Fruit fly (Drosophila melanogaster) whole organism, embryonic: ENCODE results near the gene CG11342.

ENCODE experiments used
- CG10543 ChIP-seq: fragments of 200-800 bp; sonication (Bioruptor generic); optimal IDR thresholded peaks from 3 replicates; lab custom pipeline; 2017; ENCODE audit warnings: missing biosample characterization, mild to moderate bottlenecking, missing genetic modification characterization, moderate library complexity
- CG12299 ChIP-seq: fragments of 200-800 bp; sonication (Bioruptor generic); optimal IDR thresholded peaks from 2 replicates; lab custom pipeline; 2018; ENCODE audit warnings: missing biosample characterization, mild to moderate bottlenecking, missing genetic modification characterization
- CG14441 ChIP-seq: fragments of 200-800 bp; sonication (Bioruptor generic); IDR thresholded peaks from 2 replicates; pipeline ENCODE4 v1.3.6; 2022; ENCODE audit warnings: missing biosample characterization, missing genetic modification characterization
- CG1529 ChIP-seq: fragments of 200-800 bp; sonication (Bioruptor generic); optimal IDR thresholded peaks from 3 replicates; lab custom pipeline; 2018; ENCODE audit warnings: missing biosample characterization, missing genetic modification characterization
- CG15696 ChIP-seq: fragments of 200-800 bp; sonication (Bioruptor generic); optimal IDR thresholded peaks from 2 replicates; lab custom pipeline; 2019; ENCODE audit warnings: missing biosample characterization, mild to moderate bottlenecking, missing genetic modification characterization, moderate library complexity
- CG17359 ChIP-seq: fragments of 200-800 bp; sonication (Bioruptor generic); optimal IDR thresholded peaks from 3 replicates; lab custom pipeline; 2018; ENCODE audit warnings: missing biosample characterization, mild to moderate bottlenecking, missing genetic modification characterization, moderate library complexity
- CG17912 ChIP-seq: fragments of 200-800 bp; sonication (Bioruptor generic); optimal IDR thresholded peaks from 2 replicates; lab custom pipeline; 2018; ENCODE audit warnings: missing biosample characterization, mild to moderate bottlenecking, missing genetic modification characterization
- CG18011 ChIP-seq: fragments of 200-800 bp; sonication (Bioruptor generic); optimal IDR thresholded peaks from 2 replicates; lab custom pipeline; 2017; ENCODE audit warnings: missing biosample characterization, missing genetic modification characterization, mild to moderate bottlenecking, moderate library complexity, missing genotype
- CG1832 ChIP-seq: fragments of 200-800 bp; sonication (Bioruptor generic); optimal IDR thresholded peaks from 2 replicates; lab custom pipeline; 2017; ENCODE audit warnings: missing biosample characterization, mild to moderate bottlenecking, missing genetic modification characterization, inconsistent platforms
- CG2199 ChIP-seq: fragments of 200-800 bp; sonication (Bioruptor generic); IDR thresholded peaks from 3 replicates; pipeline ENCODE4 v1.3.6; 2022; ENCODE audit warnings: missing biosample characterization, missing genetic modification characterization
- CG31441 ChIP-seq: fragments of 200-800 bp; sonication (Bioruptor generic); IDR thresholded peaks from 2 replicates; pipeline ENCODE4 v1.3.6; 2022; ENCODE audit warnings: missing biosample characterization, missing genetic modification characterization
- CG34224 ChIP-seq: fragments of 200-800 bp; sonication (Bioruptor generic); IDR thresholded peaks from 3 replicates; pipeline ENCODE4 v1.3.6; 2022; ENCODE audit warnings: missing biosample characterization, missing genetic modification characterization; ENCODE audit not compliant: partially characterized antibody
- CG4730 ChIP-seq: fragments of 200-800 bp; sonication (Bioruptor generic); IDR thresholded peaks from 2 replicates; pipeline ENCODE4 v1.3.6; 2022; ENCODE audit warnings: missing biosample characterization, missing genetic modification characterization
- CG6272 ChIP-seq: fragments of 200-800 bp; sonication (Bioruptor generic); IDR thresholded peaks from 2 replicates; pipeline ENCODE4 v1.3.6; 2022; ENCODE audit warnings: missing biosample characterization, missing genetic modification characterization
- CG7357 ChIP-seq: fragments of 200-800 bp; sonication (Bioruptor generic); IDR thresholded peaks from 3 replicates; pipeline ENCODE4 v1.3.6; 2022; ENCODE audit warnings: missing biosample characterization, missing genetic modification characterization
- CG7786 ChIP-seq: fragments of 200-800 bp; sonication (Bioruptor generic); optimal IDR thresholded peaks from 2 replicates; lab custom pipeline; 2016; ENCODE audit warnings: missing biosample characterization, missing genetic modification characterization
- CG7928 ChIP-seq: fragments of 200-800 bp; sonication (Bioruptor generic); optimal IDR thresholded peaks from 2 replicates; lab custom pipeline; 2017; ENCODE audit warnings: missing biosample characterization, mild to moderate bottlenecking, missing genetic modification characterization
- CHES-1-like ChIP-seq: fragments of 200-800 bp; sonication (Bioruptor generic); optimal IDR thresholded peaks from 2 replicates; lab custom pipeline; 2016; ENCODE audit warnings: missing biosample characterization, missing genetic modification characterization
- Dek ChIP-seq: fragments of 200-800 bp; sonication (Bioruptor generic); optimal IDR thresholded peaks from 3 replicates; lab custom pipeline; 2019; ENCODE audit warnings: missing biosample characterization, mild to moderate bottlenecking, missing genetic modification characterization, moderate library complexity
- Doc3 ChIP-seq: fragments of 200-800 bp; sonication (Bioruptor generic); IDR thresholded peaks from 3 replicates; pipeline ENCODE4 v1.3.6; 2022; ENCODE audit warnings: missing biosample characterization, missing genetic modification characterization; ENCODE audit not compliant: partially characterized antibody
- HLH54F ChIP-seq: fragments of 200-800 bp; sonication (Bioruptor generic); optimal IDR thresholded peaks from 3 replicates; lab custom pipeline; 2016; ENCODE audit warnings: missing biosample characterization, missing genetic modification characterization
- Hey ChIP-seq: fragments of 200-800 bp; sonication (Bioruptor generic); optimal IDR thresholded peaks from 3 replicates; lab custom pipeline; 2018; ENCODE audit warnings: missing biosample characterization, mild to moderate bottlenecking, missing genetic modification characterization
- Hr3 ChIP-seq: fragments of 200-800 bp; sonication (Bioruptor generic); optimal IDR thresholded peaks from 3 replicates; lab custom pipeline; 2016; ENCODE audit warnings: missing biosample characterization, missing genetic modification characterization
- NK7.1 ChIP-seq: fragments of 200-800 bp; sonication (Bioruptor generic); optimal IDR thresholded peaks from 3 replicates; lab custom pipeline; 2016; ENCODE audit warnings: missing biosample characterization, missing genetic modification characterization
- Nf-YB ChIP-seq: fragments of 200-800 bp; sonication (Bioruptor generic); optimal IDR thresholded peaks from 3 replicates; lab custom pipeline; 2019; ENCODE audit warnings: missing biosample characterization, mild to moderate bottlenecking, missing genetic modification characterization, moderate library complexity
- NfI ChIP-seq: fragments of 200-800 bp; sonication (Bioruptor generic); optimal IDR thresholded peaks from 3 replicates; lab custom pipeline; 2018; ENCODE audit warnings: missing biosample characterization, mild to moderate bottlenecking, missing genetic modification characterization, moderate library complexity
- Oli ChIP-seq: fragments of 200-800 bp; sonication (Bioruptor generic); optimal IDR thresholded peaks from 2 replicates; lab custom pipeline; 2018; ENCODE audit warnings: missing biosample characterization, mild to moderate bottlenecking, missing genetic modification characterization, moderate library complexity
- Ravus ChIP-seq: fragments of 200-800 bp; sonication (Bioruptor generic); IDR thresholded peaks from 2 replicates; pipeline ENCODE4 v1.3.6; 2022; ENCODE audit warnings: missing biosample characterization, missing genetic modification characterization
- Tbp ChIP-seq: fragments of >200 bp; optimal IDR thresholded peaks from 2 replicates; lab custom pipeline; 2018; ENCODE audit warnings: missing biosample characterization, missing genetic modification characterization
- amos ChIP-seq: fragments of 200-800 bp; sonication (Bioruptor generic); IDR thresholded peaks from 2 replicates; pipeline ENCODE4 v1.3.6; 2022; ENCODE audit warnings: missing biosample characterization, missing genetic modification characterization; ENCODE audit not compliant: partially characterized antibody
- ci ChIP-seq: fragments of 200-800 bp; sonication (Bioruptor generic); IDR thresholded peaks from 3 replicates; pipeline ENCODE4 v1.3.6; 2022; ENCODE audit warnings: missing biosample characterization, missing genetic modification characterization
- crol ChIP-seq: fragments of 200-800 bp; sonication (Bioruptor generic); IDR thresholded peaks from 2 replicates; pipeline ENCODE4 v1.3.6; 2022; ENCODE audit warnings: missing biosample characterization, missing genetic modification characterization
- dpn ChIP-seq, 2 experiments: fragments of 200-800 bp; sonication (Bioruptor generic); optimal IDR thresholded peaks; 3 replicates each; lab custom pipeline; 2016; ENCODE audit warnings: missing biosample characterization in 2 of 2, missing genetic modification characterization in 2 of 2
- jumu ChIP-seq: fragments of 200-800 bp; sonication (Bioruptor generic); optimal IDR thresholded peaks from 3 replicates; lab custom pipeline; 2016; ENCODE audit warnings: missing biosample characterization, missing genetic modification characterization
- ken ChIP-seq: fragments of 200-800 bp; sonication (Bioruptor generic); IDR thresholded peaks from 3 replicates; pipeline ENCODE4 v1.3.6; 2022; ENCODE audit warnings: missing biosample characterization, missing genetic modification characterization
- lab ChIP-seq: fragments of 200-800 bp; sonication (Bioruptor generic); optimal IDR thresholded peaks from 3 replicates; lab custom pipeline; 2017; ENCODE audit warnings: missing biosample characterization, missing genetic modification characterization, mild to moderate bottlenecking, moderate library complexity, missing genetic modification reagents
- luna ChIP-seq: fragments of 200-800 bp; sonication (Bioruptor generic); optimal IDR thresholded peaks from 2 replicates; lab custom pipeline; 2016; ENCODE audit warnings: missing biosample characterization, missing genetic modification characterization
- maf-S ChIP-seq: fragments of 200-800 bp; sonication (Bioruptor generic); optimal IDR thresholded peaks from 2 replicates; lab custom pipeline; 2016; ENCODE audit warnings: missing biosample characterization, missing genetic modification characterization
- otp ChIP-seq: fragments of 200-800 bp; sonication (Bioruptor generic); IDR thresholded peaks from 3 replicates; pipeline ENCODE4, ENCODE4 v1.3.6; 2022; ENCODE audit warnings: missing biosample characterization, missing genetic modification characterization
- pfk ChIP-seq: fragments of 200-800 bp; sonication (Bioruptor generic); optimal IDR thresholded peaks from 2 replicates; lab custom pipeline; 2018; ENCODE audit warnings: missing biosample characterization, mild to moderate bottlenecking, missing genetic modification characterization, moderate library complexity
- pita ChIP-seq: fragments of 200-800 bp; sonication (Bioruptor generic); optimal IDR thresholded peaks from 2 replicates; lab custom pipeline; 2017; ENCODE audit warnings: missing biosample characterization, mild to moderate bottlenecking, missing genetic modification characterization
- salm ChIP-seq: fragments of 200-800 bp; sonication (Bioruptor generic); optimal IDR thresholded peaks from 2 replicates; lab custom pipeline; 2018; ENCODE audit warnings: missing biosample characterization, mild to moderate bottlenecking, missing genetic modification characterization
- sens-2 ChIP-seq: fragments of 200-800 bp; sonication (Bioruptor generic); IDR thresholded peaks from 2 replicates; pipeline ENCODE4 v1.3.6; 2022; ENCODE audit warnings: missing biosample characterization, missing genetic modification characterization
- slou ChIP-seq: fragments of 200-800 bp; sonication (Bioruptor generic); optimal IDR thresholded peaks from 3 replicates; lab custom pipeline; 2016; ENCODE audit warnings: missing biosample characterization, missing genetic modification characterization
- sr ChIP-seq: fragments of 200-800 bp; sonication (Bioruptor generic); IDR thresholded peaks from 3 replicates; pipeline ENCODE4 v1.3.6; 2022; ENCODE audit warnings: missing biosample characterization, missing genetic modification characterization
- ssp ChIP-seq: fragments of 200-800 bp; sonication (Bioruptor generic); IDR thresholded peaks from 2 replicates; pipeline ENCODE4 v1.3.6; 2022; ENCODE audit warnings: missing biosample characterization, missing genetic modification characterization
- tap ChIP-seq: fragments of 200-800 bp; optimal IDR thresholded peaks from 3 replicates; lab custom pipeline; 2019; ENCODE audit warnings: missing biosample characterization, mild to moderate bottlenecking, missing genetic modification characterization, moderate library complexity
- tna ChIP-seq: fragments of 200-800 bp; sonication (Bioruptor generic); IDR thresholded peaks from 2 replicates; pipeline ENCODE4 v1.3.6; 2022; ENCODE audit warnings: missing biosample characterization, missing genetic modification characterization; ENCODE audit not compliant: partially characterized antibody
- z ChIP-seq: fragments of 200-800 bp; sonication (Bioruptor generic); IDR thresholded peaks from 3 replicates; pipeline ENCODE4 v1.3.6; 2022; ENCODE audit warnings: missing biosample characterization, missing genetic modification characterization

CG11342 gene

dm6 chr3L:4381529-4381928, 14.3 kb upstream of the CG11342 start, which contains the start of gene CG32240:
TSS of gene CG32240 (minus strand) at chr3L:4381629.
- TF ChIP-seq ken (GFP tag; lab: Robert Waterston, UW) (no peak), CG14441 (GFP tag; lab: Robert Waterston, UW) (no peak), CHES-1-like (GFP tag; lab: Kevin White, UChicago) (no peak)

- TF ChIP-seq Hey (no peak), sens-2 (0 out of 2 replicates have a peak, but pooled peaks have one; percentile 13), lab (GFP tag; lab: Kevin White, UChicago) (peak; percentile 51), CG1529 (GFP tag; lab: Kevin White, UChicago) (peak; percentile 9), dpn (GFP tag; optimal IDR thresholded peaks at IDR 0.05; lab: Kevin White, UChicago) (no peak), CG2199 (GFP tag; lab: Robert Waterston, UW) (no peak), sr (GFP tag; lab: Robert Waterston, UW) (0 out of 3 replicates have a peak, but pooled peaks have one; percentile 22), Oli (tag; lab: Kevin White, UChicago) (no peak), tna (no peak), pfk (GFP tag; lab: Kevin White, UChicago) (no peak), CG18011 (no peak), amos (GFP tag; lab: Robert Waterston, UW) (no peak), NK7.1 (GFP tag; lab: Kevin White, UChicago) (no peak), luna (GFP tag; lab: Kevin White, UChicago) (no peak), CG17912 (GFP tag; lab: Kevin White, UChicago) (peak; percentile 17), ssp (GFP tag; lab: Robert Waterston, UW) (no peak), CG4730 (GFP tag; lab: Robert Waterston, UW) (no peak), Hr3 (GFP tag; lab: Kevin White, UChicago) (no peak), CG7928 (GFP tag; lab: Kevin White, UChicago) (no peak), CG1832 (GFP tag; lab: Kevin White, UChicago) (no peak), CG7357 (GFP tag; lab: Robert Waterston, UW) (no peak), maf-S (no peak), CG31441 (GFP tag; lab: Robert Waterston, UW) (no peak; the same call in 1 of the 2 replicates), Nf-YB (no peak), CG12299 (no peak), CG10543 (GFP tag; lab: Kevin White, UChicago) (peak; percentile 44), CG34224 (no peak), CG14441 (GFP tag; lab: Robert Waterston, UW) (no peak), crol (GFP tag; lab: Robert Waterston, UW) (peak; percentile 39; the same call in 1 of the 2 replicates), slou (GFP tag; lab: Kevin White, UChicago) (no peak), pita (no peak), CG17359 (tag; lab: Kevin White, UChicago) (peak; percentile 53), CG6272 (GFP tag; lab: Robert Waterston, UW) (no peak), NfI (GFP tag; lab: Kevin White, UChicago) (peak; percentile 17), jumu (GFP tag; lab: Kevin White, UChicago) (no peak), salm (tag; lab: Kevin White, UChicago) (peak; percentile 25), z (GFP tag; lab: Robert Waterston, UW) (no peak), HLH54F (no peak), CG7786 (GFP tag; lab: Kevin White, UChicago) (no peak), Doc3 (GFP tag; lab: Robert Waterston, UW) (no peak), Ravus (no peak), ci (GFP tag; lab: Robert Waterston, UW) (peak; percentile 72), otp (0 out of 3 replicates have a peak, but pooled peaks have one; percentile 15), CG15696 (tag; lab: Kevin White, UChicago) (no peak), Tbp (no peak), Dek (tag; lab: Kevin White, UChicago) (no peak), tap (peak; percentile 41)
Measured at dm6 chr3L:4380231-4380645, 13.0 kb upstream of the CG11342 start, which contains the start of gene DopEcR. TSS of gene DopEcR (minus strand) at chr3L:4380387.
